Fruit fly (Drosophila melanogaster) whole organism, prepupa: ENCODE data around the gene TSG101.

Source experiments
- CG3919 ChIP-seq: fragments of 200-800 bp; sonication (Bioruptor generic); optimal IDR thresholded peaks from 3 replicates; lab custom pipeline; 2016; ENCODE audit warnings: missing biosample characterization, missing genetic modification characterization
- Gug ChIP-seq: fragments of 200-800 bp; sonication (Bioruptor generic); IDR thresholded peaks from 2 replicates; pipeline ENCODE4 v1.3.6; 2022; ENCODE audit warnings: missing biosample characterization, missing genetic modification characterization
- pdm3 ChIP-seq: fragments of 200-800 bp; sonication (Bioruptor generic); optimal IDR thresholded peaks from 3 replicates; lab custom pipeline; 2016; ENCODE audit warnings: missing biosample characterization, missing genetic modification characterization
- topi ChIP-seq: fragments of 200-800 bp; sonication (Bioruptor generic); optimal IDR thresholded peaks from 3 replicates; lab custom pipeline; 2016; ENCODE audit warnings: missing biosample characterization, missing genetic modification characterization

- TF ChIP-seq Gug: no peak
- TF ChIP-seq topi (GFP tag; lab: Kevin White, UChicago): no peak
- TF ChIP-seq pdm3 (GFP tag; lab: Kevin White, UChicago): no peak
- no peak for TF ChIP-seq CG3919
Observed at dm6 chr3L:16860879-16861278, 18.8 kb downstream of the TSG101 start.
